Fruit fly (Drosophila melanogaster) Kc167 (cell line): ENCODE measurements around the gene CG14053.

Experiments used
- Myc ChIP-seq: fragments of >200 bp; optimal IDR thresholded peaks from 2 replicates; lab custom pipeline; 2017; ENCODE audit warnings: missing external identifiers
- Sin3A ChIP-seq: fragments of >200 bp; optimal IDR thresholded peaks from 2 replicates; lab custom pipeline; 2018; ENCODE audit warnings: missing external identifiers
- h ChIP-seq: fragments of >200 bp; optimal IDR thresholded peaks from 3 replicates; lab custom pipeline; 2018; ENCODE audit warnings: missing external identifiers
- insv ChIP-seq: fragments of >200 bp; optimal IDR thresholded peaks from 3 replicates; lab custom pipeline; 2018; ENCODE audit warnings: missing external identifiers
- psq ChIP-seq: fragments of >200 bp; optimal IDR thresholded peaks from 2 replicates; lab custom pipeline; 2017; ENCODE audit warnings: missing external identifiers
- ttk ChIP-seq: sonication (Bioruptor generic); optimal IDR thresholded peaks from 2 replicates; lab custom pipeline; 2017; ENCODE audit warnings: missing external identifiers

DNA sequence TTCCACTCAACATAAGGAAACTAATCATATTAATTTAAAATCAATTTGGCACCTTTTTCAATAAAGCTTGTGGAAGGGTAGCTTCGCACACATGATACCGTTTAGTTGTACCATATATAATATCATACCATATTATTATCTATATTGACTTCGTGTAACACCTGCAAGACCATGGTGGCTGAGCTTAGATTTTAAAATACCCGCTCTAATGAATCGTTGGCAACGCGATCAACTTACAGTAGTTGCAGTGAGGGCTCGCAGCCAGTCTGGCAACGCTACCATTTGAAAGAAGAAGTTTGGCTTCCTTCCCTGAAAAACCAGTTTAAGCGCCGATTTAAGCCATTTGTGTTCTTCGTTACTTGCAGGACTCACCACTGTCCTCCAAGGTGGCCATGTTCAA is 23.3 kb downstream of the CG14053 start:
- no peak for TF ChIP-seq Sin3A (lab: Kevin White, UChicago)
- TF ChIP-seq psq (lab: Kevin White, UChicago) = no peak
- TF ChIP-seq h (lab: Kevin White, UChicago) = no peak
- no peak for TF ChIP-seq insv (lab: Kevin White, UChicago)
- no peak for TF ChIP-seq Myc (lab: Kevin White, UChicago)
- TF ChIP-seq ttk (lab: Kevin White, UChicago) = no peak
